Worm (Caenorhabditis elegans) whole organism, mixed stage, embryonic: ENCODE measurements around the gene M03A1.8.

Source experiments
- bed-3 ChIP-seq: fragments of 200-800 bp; sonication (Bioruptor generic); optimal IDR thresholded peaks from 3 replicates; lab custom pipeline; 2018; ENCODE audit warnings: mild to moderate bottlenecking, missing genetic modification characterization, moderate library complexity, missing compliant biosample characterization
- blmp-1 ChIP-seq: fragments of 150-350 bp; optimal IDR thresholded peaks from 2 replicates; lab custom pipeline; 2014; ENCODE audit warnings: missing biosample characterization, missing genetic modification characterization
- ceh-43 ChIP-seq: fragments of 200-800 bp; sonication (Bioruptor generic); optimal IDR thresholded peaks from 2 replicates; lab custom pipeline; 2018; ENCODE audit warnings: mild to moderate bottlenecking, missing genetic modification characterization, moderate library complexity, missing compliant biosample characterization
- ces-1 ChIP-seq: fragments of 150-350 bp; optimal IDR thresholded peaks from 2 replicates; lab custom pipeline; 2014; ENCODE audit warnings: missing biosample characterization, missing genetic modification reagents, missing genetic modification characterization
- elt-1 ChIP-seq: sonication (generic microtip); optimal IDR thresholded peaks from 2 replicates; lab custom pipeline; 2017; ENCODE audit warnings: missing genetic modification characterization, mild to moderate bottlenecking, missing compliant biosample characterization, antibody characterized with exemption, moderate library complexity, borderline replicate concordance; ENCODE audit not compliant: insufficient read depth
- mep-1 ChIP-seq: fragments of 150-350 bp; optimal IDR thresholded peaks from 2 replicates; lab custom pipeline; 2017; ENCODE audit warnings: missing biosample characterization, missing genetic modification reagents, missing genetic modification characterization, inconsistent platforms
- nhr-12 ChIP-seq: fragments of 150-350 bp; optimal IDR thresholded peaks from 2 replicates; lab custom pipeline; 2014; ENCODE audit warnings: missing biosample characterization, missing genetic modification characterization
- nhr-237 ChIP-seq: fragments of 150-350 bp; optimal IDR thresholded peaks from 2 replicates; lab custom pipeline; 2014; ENCODE audit warnings: missing biosample characterization, missing genetic modification characterization
- nhr-76 ChIP-seq: sonication (generic microtip); optimal IDR thresholded peaks from 2 replicates; lab custom pipeline; 2017; ENCODE audit warnings: missing biosample characterization, missing genetic modification characterization
- pha-4 ChIP-seq: fragments of 150-350 bp; optimal IDR thresholded peaks from 2 replicates; lab custom pipeline; 2018; ENCODE audit warnings: missing biosample characterization, missing genetic modification reagents, missing genetic modification characterization
- snpc-4 ChIP-seq: fragments of 150-350 bp; optimal IDR thresholded peaks from 2 replicates; lab custom pipeline; 2014; ENCODE audit warnings: missing biosample characterization, missing genetic modification characterization
- sptf-1 ChIP-seq: sonication (generic microtip); optimal IDR thresholded peaks from 2 replicates; lab custom pipeline; 2017; ENCODE audit warnings: mild to moderate bottlenecking, missing genetic modification characterization, moderate library complexity, missing compliant biosample characterization
- unc-39 ChIP-seq: fragments of 150-350 bp; optimal IDR thresholded peaks from 2 replicates; lab custom pipeline; 2014; ENCODE audit warnings: missing biosample characterization, missing genetic modification characterization
- unc-62 ChIP-seq: fragments of 150-350 bp; optimal IDR thresholded peaks from 2 replicates; lab custom pipeline; 2014; ENCODE audit warnings: missing biosample characterization, missing genetic modification reagents, missing genetic modification characterization

ce11 chrII:4550783-4551182 lies 9.4 kb upstream of the M03A1.8 start, which contains the start of gene K07E1.1:
- TF ChIP-seq nhr-12 = no peak
- no peak for TF ChIP-seq nhr-237 (tag; lab: Kevin White, UChicago)
- no peak for TF ChIP-seq elt-1 (tag; lab: Kevin White, UChicago)
- TF ChIP-seq snpc-4 (tag; lab: Kevin White, UChicago) = no peak
- no peak for TF ChIP-seq nhr-76 (tag; lab: Kevin White, UChicago)
- TF ChIP-seq unc-62 (GFP tag; lab: Kevin White, UChicago) = no peak
- TF ChIP-seq ces-1 (GFP tag; lab: Kevin White, UChicago) = no peak
- no peak for TF ChIP-seq unc-39 (tag; lab: Kevin White, UChicago)
- no peak for TF ChIP-seq ceh-43 (GFP tag; lab: Kevin White, UChicago)
- no peak for TF ChIP-seq sptf-1 (tag; lab: Kevin White, UChicago)
- TF ChIP-seq blmp-1 (tag; lab: Kevin White, UChicago) = no peak
- TF ChIP-seq mep-1 (tag; lab: Kevin White, UChicago) = no peak
- TF ChIP-seq pha-4 = no peak
- TF ChIP-seq bed-3 (GFP tag; lab: Kevin White, UChicago) = no peak
